Worm (Caenorhabditis elegans) whole organism, L1 larva: ENCODE data around the gene sqt-2.

Source experiments
- C34B4.2 ChIP-seq: sonication (generic microtip); optimal IDR thresholded peaks from 2 replicates; lab custom pipeline; 2017; ENCODE audit warnings: mild to moderate bottlenecking, missing genetic modification characterization, missing compliant biosample characterization
- F16B12.6 ChIP-seq: fragments of 150-350 bp; optimal IDR thresholded peaks from 2 replicates; lab custom pipeline; 2014; ENCODE audit warnings: missing biosample characterization, missing genetic modification characterization
- alr-1 ChIP-seq: fragments of 200-800 bp; sonication (Bioruptor generic); optimal IDR thresholded peaks from 2 replicates; lab custom pipeline; 2018; ENCODE audit warnings: borderline replicate concordance, mild to moderate bottlenecking, missing genetic modification characterization, missing compliant biosample characterization
- blmp-1 ChIP-seq: fragments of 150-350 bp; optimal IDR thresholded peaks from 2 replicates; lab custom pipeline; 2014; ENCODE audit warnings: missing biosample characterization, missing genetic modification characterization
- ceh-63 ChIP-seq: fragments of 200-800 bp; sonication (Bioruptor generic); optimal IDR thresholded peaks from 2 replicates; lab custom pipeline; 2018; ENCODE audit warnings: mild to moderate bottlenecking, missing genetic modification characterization, missing compliant biosample characterization
- ceh-88 ChIP-seq: fragments of 200-800 bp; sonication (Bioruptor generic); IDR thresholded peaks from 2 replicates; pipeline ENCODE4 v1.3.6; 2022; ENCODE audit warnings: missing genetic modification characterization, missing compliant biosample characterization
- dpl-1 ChIP-seq, 3 experiments: fragments of 150-350 bp in 2 of 3; sonication (generic microtip) in 1 of 3; optimal IDR thresholded peaks; 2 replicates each; lab custom pipeline; 2014 to 2017; ENCODE audit warnings: missing biosample characterization in 3 of 3, missing genetic modification characterization in 3 of 3, missing genetic modification reagents in 3 of 3
- efl-1 ChIP-seq, 4 experiments: fragments of 150-350 bp; optimal IDR thresholded peaks in 3 of 4; peaks in 1 of 4; 1 replicate in 1 of 4; 2 replicates in 3 of 4; lab custom pipeline; 2014; ENCODE audit warnings: missing biosample characterization in 2 of 4, missing genetic modification characterization in 2 of 4, missing genetic modification reagents in 2 of 4
- elt-3 ChIP-seq, 6 experiments: fragments of 150-350 bp in 1 of 6; sonication (generic microtip); optimal IDR thresholded peaks; 2 replicates each; lab custom pipeline; 2017 to 2018; ENCODE audit warnings: missing biosample characterization in 6 of 6, missing genetic modification characterization in 6 of 6, inconsistent platforms in 1 of 6
- ets-5 ChIP-seq: fragments of 200-800 bp; sonication (Bioruptor generic); IDR thresholded peaks from 2 replicates; pipeline ENCODE4 v1.3.6; 2022; ENCODE audit warnings: missing genetic modification characterization, missing compliant biosample characterization
- hlh-17 ChIP-seq: fragments of 200-800 bp; sonication (Bioruptor generic); optimal IDR thresholded peaks from 2 replicates; lab custom pipeline; 2018; ENCODE audit warnings: missing genetic modification characterization, mild to moderate bottlenecking, missing compliant biosample characterization, moderate library complexity, borderline replicate concordance
- hpl-2 ChIP-seq: fragments of 150-350 bp; optimal IDR thresholded peaks from 2 replicates; lab custom pipeline; 2014; ENCODE audit warnings: missing biosample characterization, missing genetic modification reagents, missing genetic modification characterization
- isw-1 ChIP-seq: fragments of 200-800 bp; sonication (Bioruptor generic); IDR thresholded peaks from 2 replicates; pipeline ENCODE4 v1.3.6; 2022; ENCODE audit warnings: missing genetic modification characterization, missing compliant biosample characterization
- lin-14 ChIP-seq: fragments of 200-800 bp; sonication (Bioruptor generic); optimal IDR thresholded peaks from 2 replicates; lab custom pipeline; 2018; ENCODE audit warnings: mild to moderate bottlenecking, missing genetic modification characterization, moderate library complexity, missing compliant biosample characterization
- lin-15B ChIP-seq: fragments of 150-350 bp; sonication (generic microtip); optimal IDR thresholded peaks from 3 replicates; lab custom pipeline; 2014; ENCODE audit warnings: missing biosample characterization, missing genetic modification characterization
- lin-35 ChIP-seq, 2 experiments: fragments of 150-350 bp; optimal IDR thresholded peaks; 2 replicates each; lab custom pipeline; 2014; ENCODE audit warnings: missing biosample characterization in 2 of 2, missing genetic modification characterization in 2 of 2, missing genetic modification reagents in 2 of 2
- mab-9 ChIP-seq: fragments of 200-800 bp; sonication (Bioruptor generic); IDR thresholded peaks from 2 replicates; pipeline ENCODE4 v1.3.6; 2022; ENCODE audit warnings: missing genetic modification reagents, missing genetic modification characterization, missing compliant biosample characterization
- mep-1 ChIP-seq: fragments of 150-350 bp; optimal IDR thresholded peaks from 2 replicates; lab custom pipeline; 2014; ENCODE audit warnings: missing biosample characterization, missing genetic modification characterization
- nhr-11 ChIP-seq: fragments of 150-350 bp; optimal IDR thresholded peaks from 2 replicates; lab custom pipeline; 2014; ENCODE audit warnings: missing biosample characterization, missing genetic modification characterization
- nhr-20 ChIP-seq: sonication (generic microtip); optimal IDR thresholded peaks from 2 replicates; lab custom pipeline; 2016; ENCODE audit warnings: mild to moderate bottlenecking, missing genetic modification characterization, missing compliant biosample characterization
- nhr-28 ChIP-seq: fragments of 150-350 bp; optimal IDR thresholded peaks from 2 replicates; lab custom pipeline; 2014; ENCODE audit warnings: missing biosample characterization, missing genetic modification characterization
- nhr-71 ChIP-seq: sonication (generic microtip); optimal IDR thresholded peaks from 2 replicates; lab custom pipeline; 2016; ENCODE audit warnings: mild to moderate bottlenecking, missing genetic modification characterization, moderate library complexity, missing compliant biosample characterization
- nhr-76 ChIP-seq: sonication (generic microtip); optimal IDR thresholded peaks from 2 replicates; lab custom pipeline; 2017; ENCODE audit warnings: missing biosample characterization, missing genetic modification characterization
- nhr-85 ChIP-seq: sonication (generic microtip); peaks from one replicate; lab custom pipeline; 2016; ENCODE audit warnings: missing genetic modification characterization, inconsistent platforms, missing compliant biosample characterization
- rnt-1 ChIP-seq: sonication (generic microtip); optimal IDR thresholded peaks from 2 replicates; lab custom pipeline; 2016; ENCODE audit warnings: mild to moderate bottlenecking, missing genetic modification characterization, moderate library complexity, missing compliant biosample characterization
- snpc-4 ChIP-seq: fragments of 150-350 bp; optimal IDR thresholded peaks from 2 replicates; lab custom pipeline; 2014; ENCODE audit warnings: missing biosample characterization, missing genetic modification characterization
- snu-23 ChIP-seq: sonication (generic microtip); optimal IDR thresholded peaks from 2 replicates; lab custom pipeline; 2016; ENCODE audit warnings: missing genetic modification characterization, missing compliant biosample characterization
- sox-4 ChIP-seq: sonication (generic microtip); optimal IDR thresholded peaks from 2 replicates; lab custom pipeline; 2016; ENCODE audit warnings: missing genetic modification characterization, missing compliant biosample characterization
- sptf-1 ChIP-seq: fragments of 150-350 bp; optimal IDR thresholded peaks from 2 replicates; lab custom pipeline; 2014; ENCODE audit warnings: missing biosample characterization, missing genetic modification characterization
- sup-37 ChIP-seq: fragments of 200-800 bp; sonication (Bioruptor generic); optimal IDR thresholded peaks from 2 replicates; lab custom pipeline; 2018; ENCODE audit warnings: mild to moderate bottlenecking, missing genetic modification characterization, missing compliant biosample characterization
- unc-130 ChIP-seq: fragments of 150-350 bp; optimal IDR thresholded peaks from 2 replicates; lab custom pipeline; 2017; ENCODE audit warnings: missing biosample characterization, missing genetic modification characterization, inconsistent platforms
- unc-62 ChIP-seq: fragments of 150-350 bp; optimal IDR thresholded peaks from 2 replicates; lab custom pipeline; 2014; ENCODE audit warnings: missing biosample characterization, missing genetic modification reagents, missing genetic modification characterization
- vab-15 ChIP-seq: sonication (generic microtip); optimal IDR thresholded peaks from 2 replicates; lab custom pipeline; 2017; ENCODE audit warnings: missing genotype, mild to moderate bottlenecking, missing genetic modification characterization, missing compliant biosample characterization
- ztf-11 ChIP-seq, 2 experiments: sonication (generic microtip); optimal IDR thresholded peaks; 2 replicates each; lab custom pipeline; 2016 to 2017; ENCODE audit warnings: missing genetic modification characterization in 2 of 2, missing biosample characterization in 1 of 2, missing compliant biosample characterization in 1 of 2

The sqt-2 gene

ce11 chrII:51352-51751 lies 28.2 kb downstream of the sqt-2 start, which contains the start of gene sptl-1:
Gene sptl-1 (plus strand): TSS chrII:51652.
- TF ChIP-seq snu-23 (no peak), efl-1 (optimal IDR thresholded peaks at IDR 0.05; lab: Kevin White, UChicago) (no peak), efl-1 (GFP tag; optimal IDR thresholded peaks at IDR 0.05 in 1 of 2; lab: Kevin White, UChicago) (peak in 1 of 2 experiments; percentile 35), nhr-11 (tag; lab: Kevin White, UChicago) (no peak), vab-15 (tag; lab: Kevin White, UChicago) (no peak)
- TF ChIP-seq, all 84 proteins: peak for 1

ce11 chrII:55204-55603 lies 32.1 kb downstream of the sqt-2 start, which contains the start of gene tre-5:
Gene tre-5 (minus strand): TSS chrII:55304.
- TF ChIP-seq ceh-88 (GFP tag; lab: Robert Waterston, UW) (no peak), lin-35 (GFP tag; optimal IDR thresholded peaks at IDR 0.05; lab: Kevin White, UChicago) (peak in 1 of 2 experiments; percentile 16), elt-3 (tag; optimal IDR thresholded peaks at IDR 0.05; lab: Kevin White, UChicago) (no peak), C34B4.2 (tag; lab: Kevin White, UChicago) (no peak), sox-4 (tag; lab: Kevin White, UChicago) (no peak), nhr-28 (tag; lab: Kevin White, UChicago) (no peak), unc-62 (no peak), efl-1 (optimal IDR thresholded peaks at IDR 0.05; lab: Kevin White, UChicago) (no peak), efl-1 (GFP tag; optimal IDR thresholded peaks at IDR 0.05 in 1 of 2; lab: Kevin White, UChicago) (peak in 1 of 2 experiments; percentile 76), mab-9 (no peak), rnt-1 (no peak), F16B12.6 (tag; lab: Kevin White, UChicago) (no peak), lin-15B (no peak)

- TF ChIP-seq vab-15 (tag; lab: Kevin White, UChicago) (no peak), sptf-1 (no peak), ets-5 (GFP tag; lab: Robert Waterston, UW) (no peak), isw-1 (no peak), hpl-2 (GFP tag; lab: Kevin White, UChicago) (no peak), unc-130 (tag; lab: Kevin White, UChicago) (no peak)
Observed at ce11 chrII:57370-57769, 34.2 kb downstream of the sqt-2 start, which contains the start of gene ascc-1. Gene ascc-1 (plus strand): TSS chrII:57670.

- no peak for TF ChIP-seq efl-1 (optimal IDR thresholded peaks at IDR 0.05; lab: Kevin White, UChicago)
- peak in 1 of 2 experiments; percentile 60 for TF ChIP-seq efl-1 (GFP tag; optimal IDR thresholded peaks at IDR 0.05 in 1 of 2; lab: Kevin White, UChicago)
- TF ChIP-seq sup-37 (GFP tag; lab: Kevin White, UChicago): no peak
Observed at ce11 chrII:57873-58272, 34.7 kb downstream of the sqt-2 start.

- TF ChIP-seq nhr-20 (tag; lab: Kevin White, UChicago): peak; percentile 24
- TF ChIP-seq snu-23: peak; percentile 54
- no peak for TF ChIP-seq ceh-63
- TF ChIP-seq lin-35 (GFP tag; optimal IDR thresholded peaks at IDR 0.05; lab: Kevin White, UChicago): peak in 1 of 2 experiments; percentile 16
- peak; percentile 59 for TF ChIP-seq blmp-1 (tag; lab: Kevin White, UChicago)
- no peak for TF ChIP-seq nhr-76 (tag; lab: Kevin White, UChicago)
- no peak for TF ChIP-seq hlh-17 (GFP tag; lab: Kevin White, UChicago)
- no peak for TF ChIP-seq dpl-1 (GFP tag; optimal IDR thresholded peaks at IDR 0.05; lab: Kevin White, UChicago)
- TF ChIP-seq lin-14 (GFP tag; lab: Kevin White, UChicago): peak; percentile 50
- TF ChIP-seq alr-1 (tag; lab: Kevin White, UChicago): no peak
- no peak for TF ChIP-seq ztf-11 (tag; optimal IDR thresholded peaks at IDR 0.05; lab: Kevin White, UChicago)
- peak; percentile 3 for TF ChIP-seq nhr-71 (tag; lab: Kevin White, UChicago)
- TF ChIP-seq snpc-4 (tag; lab: Kevin White, UChicago): no peak
- TF ChIP-seq nhr-85 (tag; lab: Kevin White, UChicago): peak; percentile 65
- no peak for TF ChIP-seq mep-1
Observed at ce11 chrII:60049-60448, 36.9 kb downstream of the sqt-2 start.
